Fruit fly (Drosophila melanogaster) whole organism, wandering third instar larva: ENCODE measurements around the gene MetRS-m.

Experiments
- Abd-B ChIP-seq: fragments of >200 bp; optimal IDR thresholded peaks from 2 replicates; lab custom pipeline; 2017; ENCODE audit warnings: missing biosample characterization, missing genetic modification characterization
- CG32264 ChIP-seq: fragments of 200-800 bp; sonication (Bioruptor generic); optimal IDR thresholded peaks from 2 replicates; lab custom pipeline; 2016; ENCODE audit warnings: missing biosample characterization, missing genetic modification characterization
- CG9705 ChIP-seq: fragments of 200-800 bp; sonication (Bioruptor generic); optimal IDR thresholded peaks from 2 replicates; lab custom pipeline; 2018; ENCODE audit warnings: missing biosample characterization, mild to moderate bottlenecking, missing genetic modification characterization
- CrebA ChIP-seq: fragments of 200-800 bp; sonication (Bioruptor generic); optimal IDR thresholded peaks from 2 replicates; lab custom pipeline; 2016; ENCODE audit warnings: missing biosample characterization, mild to moderate bottlenecking, missing genetic modification characterization, borderline replicate concordance
- Dfd ChIP-seq: fragments of >200 bp; optimal IDR thresholded peaks from 2 replicates; lab custom pipeline; 2017; ENCODE audit warnings: missing biosample characterization, missing genetic modification characterization
- Dif ChIP-seq: fragments of 200-275, 200-300 bp; sonication (Bioruptor generic); optimal IDR thresholded peaks from 2 replicates; lab custom pipeline; 2018; ENCODE audit warnings: missing biosample characterization, missing genetic modification characterization; ENCODE audit not compliant: partially characterized antibody
- GATAd ChIP-seq: sonication (Bioruptor generic); optimal IDR thresholded peaks from 2 replicates; lab custom pipeline; 2016; ENCODE audit warnings: missing biosample characterization, missing genetic modification characterization
- HLH106 ChIP-seq: fragments of 200-800 bp; optimal IDR thresholded peaks from 3 replicates; lab custom pipeline; 2019; ENCODE audit warnings: missing biosample characterization, mild to moderate bottlenecking, missing genetic modification characterization, moderate library complexity
- Hnf4 ChIP-seq: fragments of 200-800 bp; sonication (Bioruptor generic); optimal IDR thresholded peaks from 2 replicates; lab custom pipeline; 2016; ENCODE audit warnings: missing biosample characterization, mild to moderate bottlenecking, missing genetic modification characterization
- Hr78 ChIP-seq: fragments of >200 bp; optimal IDR thresholded peaks from 2 replicates; lab custom pipeline; 2017; ENCODE audit warnings: missing biosample characterization, missing genetic modification characterization
- Hr83 ChIP-seq: fragments of 200-300 bp; sonication (Bioruptor generic); optimal IDR thresholded peaks from 2 replicates; lab custom pipeline; 2016; ENCODE audit warnings: missing biosample characterization, mild to moderate bottlenecking, missing genetic modification characterization, moderate library complexity; ENCODE audit not compliant: poor library complexity, severe bottlenecking
- Jra ChIP-seq: sonication (Bioruptor generic); optimal IDR thresholded peaks from 2 replicates; lab custom pipeline; 2016; ENCODE audit warnings: missing biosample characterization, missing genetic modification characterization
- Mio ChIP-seq: sonication (Bioruptor generic); optimal IDR thresholded peaks from 2 replicates; lab custom pipeline; 2016; ENCODE audit warnings: missing biosample characterization, missing genetic modification characterization
- Myc ChIP-seq: fragments of >200 bp; optimal IDR thresholded peaks from 2 replicates; lab custom pipeline; 2017
- N ChIP-seq: fragments of >200 bp; optimal IDR thresholded peaks from 2 replicates; lab custom pipeline; 2018; ENCODE audit warnings: missing biosample characterization, missing external identifiers, missing genetic modification characterization
- OdsH ChIP-seq: fragments of 200-800 bp; sonication (Bioruptor generic); optimal IDR thresholded peaks from 2 replicates; lab custom pipeline; 2016; ENCODE audit warnings: missing biosample characterization, mild to moderate bottlenecking, missing genetic modification characterization
- Rel ChIP-seq, 2 experiments: fragments of 200-800 bp; sonication (Bioruptor generic) in 1 of 2; optimal IDR thresholded peaks; 2 replicates in 1 of 2; 3 replicates in 1 of 2; lab custom pipeline; 2016 to 2019; ENCODE audit warnings: mild to moderate bottlenecking in 2 of 2, missing biosample characterization in 2 of 2, missing genetic modification characterization in 2 of 2, moderate library complexity in 1 of 2
- Sp1 ChIP-seq: fragments of 200-800 bp; sonication (Bioruptor generic); optimal IDR thresholded peaks from 3 replicates; lab custom pipeline; 2019; ENCODE audit warnings: missing biosample characterization, mild to moderate bottlenecking, missing genetic modification characterization, moderate library complexity
- Vsx2 ChIP-seq: fragments of 200-300, 225-300 bp; sonication (Bioruptor generic); optimal IDR thresholded peaks from 2 replicates; lab custom pipeline; 2018; ENCODE audit warnings: missing biosample characterization, missing genetic modification characterization; ENCODE audit not compliant: partially characterized antibody
- br ChIP-seq: fragments of 200-800 bp; sonication (Bioruptor generic); optimal IDR thresholded peaks from 2 replicates; lab custom pipeline; 2016; ENCODE audit warnings: missing biosample characterization, missing genetic modification characterization
- brk ChIP-seq: fragments of 200-800 bp; sonication (Bioruptor generic); optimal IDR thresholded peaks from 2 replicates; lab custom pipeline; 2016; ENCODE audit warnings: missing biosample characterization, mild to moderate bottlenecking, missing genetic modification characterization
- dl ChIP-seq, 2 experiments: fragments of 175-275, 200-275 bp in 1 of 2; fragments of 200-275 bp in 1 of 2; sonication (Bioruptor generic); optimal IDR thresholded peaks; lab custom pipeline; 2018; ENCODE audit warnings: mild to moderate bottlenecking in 2 of 2, missing biosample characterization in 2 of 2, missing genetic modification characterization in 2 of 2, moderate library complexity in 2 of 2; ENCODE audit not compliant: partially characterized antibody in 2 of 2, insufficient read depth in 1 of 2
- dmrt93B ChIP-seq: fragments of 200-800 bp; sonication (Bioruptor generic); optimal IDR thresholded peaks from 2 replicates; lab custom pipeline; 2018; ENCODE audit warnings: missing biosample characterization, mild to moderate bottlenecking, missing genetic modification characterization
- dsf ChIP-seq: sonication (Bioruptor generic); optimal IDR thresholded peaks from 2 replicates; lab custom pipeline; 2016; ENCODE audit warnings: missing biosample characterization, missing genetic modification characterization, borderline replicate concordance
- ey ChIP-seq: fragments of 200-800 bp; sonication (Bioruptor generic); optimal IDR thresholded peaks from 2 replicates; lab custom pipeline; 2016; ENCODE audit warnings: missing biosample characterization, missing genetic modification characterization
- foxo ChIP-seq, 2 experiments: fragments of 200-800 bp; sonication (Bioruptor generic); optimal IDR thresholded peaks; 2 replicates in 1 of 2; 3 replicates in 1 of 2; lab custom pipeline; 2016 to 2017; ENCODE audit warnings: missing biosample characterization in 2 of 2, missing genetic modification characterization in 2 of 2
- fru ChIP-seq: fragments of 200-800 bp; sonication (Bioruptor generic); optimal IDR thresholded peaks from 3 replicates; lab custom pipeline; 2016; ENCODE audit warnings: missing biosample characterization, mild to moderate bottlenecking, missing genetic modification characterization
- h ChIP-seq: fragments of 200-800 bp; sonication (Bioruptor generic); optimal IDR thresholded peaks from 3 replicates; lab custom pipeline; 2016; ENCODE audit warnings: missing biosample characterization, mild to moderate bottlenecking, missing genetic modification characterization
- jim ChIP-seq: fragments of 175-275, 200-325 bp; sonication (Bioruptor generic); optimal IDR thresholded peaks from 2 replicates; lab custom pipeline; 2016; ENCODE audit warnings: missing biosample characterization, mild to moderate bottlenecking, missing genetic modification characterization
- lola ChIP-seq: fragments of >200 bp; optimal IDR thresholded peaks from 2 replicates; lab custom pipeline; 2017; ENCODE audit warnings: missing biosample characterization, missing genetic modification characterization
- pan ChIP-seq: fragments of >200 bp; optimal IDR thresholded peaks from 2 replicates; lab custom pipeline; 2017
- psq ChIP-seq: fragments of 200-800 bp; sonication (Bioruptor generic); optimal IDR thresholded peaks from 3 replicates; lab custom pipeline; 2017; ENCODE audit warnings: missing biosample characterization, mild to moderate bottlenecking, missing genetic modification characterization, moderate library complexity
- rgr ChIP-seq: fragments of 200-800 bp; sonication (Bioruptor generic); optimal IDR thresholded peaks from 3 replicates; lab custom pipeline; 2016; ENCODE audit warnings: missing biosample characterization, mild to moderate bottlenecking, missing genetic modification characterization
- sage ChIP-seq: fragments of 200-800 bp; sonication (Bioruptor generic); optimal IDR thresholded peaks from 2 replicates; lab custom pipeline; 2016; ENCODE audit warnings: missing biosample characterization, mild to moderate bottlenecking, missing genetic modification characterization
- sv ChIP-seq: fragments of 200-800 bp; sonication (Bioruptor generic); optimal IDR thresholded peaks from 3 replicates; lab custom pipeline; 2016; ENCODE audit warnings: missing biosample characterization, missing genetic modification characterization
- tai ChIP-seq: sonication (Bioruptor generic); optimal IDR thresholded peaks from 2 replicates; lab custom pipeline; 2016; ENCODE audit warnings: missing biosample characterization, missing genetic modification characterization
- usp ChIP-seq: fragments of >200 bp; optimal IDR thresholded peaks from 2 replicates; lab custom pipeline; 2017; ENCODE audit warnings: missing biosample characterization, missing genetic modification characterization
- woc ChIP-seq: sonication (Bioruptor generic); optimal IDR thresholded peaks from 2 replicates; lab custom pipeline; 2016; ENCODE audit warnings: missing biosample characterization, mild to moderate bottlenecking, missing genetic modification characterization

Gene MetRS-m

dm6 chr3R:14302128-14302527, 42.3 kb upstream of the MetRS-m start, which contains the start of gene IFT54:
Gene IFT54 (plus strand): TSS chr3R:14302428.
- TF ChIP-seq tai (GFP tag; lab: Kevin White, UChicago): no peak
- TF ChIP-seq rgr (GFP tag; lab: Kevin White, UChicago): no peak
- TF ChIP-seq Rel (GFP tag; optimal IDR thresholded peaks at IDR 0.05; lab: Kevin White, UChicago): no peak
- no peak for TF ChIP-seq Rel (tag; optimal IDR thresholded peaks at IDR 0.05; lab: Kevin White, UChicago)
- no peak for TF ChIP-seq sage
- TF ChIP-seq lola (GFP tag; lab: Kevin White, UChicago): no peak
- no peak for TF ChIP-seq woc (GFP tag; lab: Kevin White, UChicago)
- TF ChIP-seq pan (lab: Kevin White, UChicago): no peak
- no peak for TF ChIP-seq brk (GFP tag; lab: Kevin White, UChicago)
- TF ChIP-seq Hr78 (GFP tag; lab: Kevin White, UChicago): no peak
- TF ChIP-seq br (GFP tag; lab: Kevin White, UChicago): no peak
- TF ChIP-seq foxo (GFP tag; optimal IDR thresholded peaks at IDR 0.05; lab: Kevin White, UChicago): no peak
- TF ChIP-seq dl (GFP tag; optimal IDR thresholded peaks at IDR 0.05; lab: Kevin White, UChicago; ENCODE audit: insufficient read depth in 1 of 2, partially characterized antibody in 2 of 2): no peak
- no peak for TF ChIP-seq GATAd
- no peak for TF ChIP-seq Myc
- TF ChIP-seq h (GFP tag; lab: Kevin White, UChicago): no peak
- TF ChIP-seq OdsH: no peak
- no peak for TF ChIP-seq Abd-B (GFP tag; lab: Kevin White, UChicago)
- TF ChIP-seq usp: no peak

- TF ChIP-seq usp (no peak), Myc (no peak), Dfd (GFP tag; lab: Kevin White, UChicago) (no peak), CG9705 (GFP tag; lab: Kevin White, UChicago) (no peak), h (GFP tag; lab: Kevin White, UChicago) (no peak), woc (GFP tag; lab: Kevin White, UChicago) (no peak), Sp1 (no peak), sv (GFP tag; lab: Kevin White, UChicago) (no peak), Hnf4 (GFP tag; lab: Kevin White, UChicago) (no peak), brk (GFP tag; lab: Kevin White, UChicago) (no peak), ey (no peak), Rel (GFP tag; optimal IDR thresholded peaks at IDR 0.05; lab: Kevin White, UChicago) (no peak), Rel (tag; optimal IDR thresholded peaks at IDR 0.05; lab: Kevin White, UChicago) (no peak), dmrt93B (GFP tag; lab: Kevin White, UChicago) (no peak)
Observed at dm6 chr3R:14299891-14300290, 40.1 kb upstream of the MetRS-m start.

dm6 chr3R:14298078-14298896, 38.5 kb upstream of the MetRS-m start:
- no peak for TF ChIP-seq Myc
- no peak for TF ChIP-seq Jra (GFP tag; lab: Kevin White, UChicago)
- TF ChIP-seq Vsx2 (GFP tag; lab: Kevin White, UChicago): no peak
- no peak for TF ChIP-seq Hr78 (GFP tag; lab: Kevin White, UChicago)
- no peak for TF ChIP-seq HLH106 (tag; lab: Kevin White, UChicago)
- TF ChIP-seq h (GFP tag; lab: Kevin White, UChicago): peak; percentile 45
- no peak for TF ChIP-seq dl (GFP tag; optimal IDR thresholded peaks at IDR 0.05; lab: Kevin White, UChicago; ENCODE audit: insufficient read depth in 1 of 2, partially characterized antibody in 2 of 2)
- TF ChIP-seq jim (GFP tag; lab: Kevin White, UChicago): no peak
- no peak for TF ChIP-seq Hnf4 (GFP tag; lab: Kevin White, UChicago)
- no peak for TF ChIP-seq Rel (GFP tag; optimal IDR thresholded peaks at IDR 0.05; lab: Kevin White, UChicago)
- TF ChIP-seq Rel (tag; optimal IDR thresholded peaks at IDR 0.05; lab: Kevin White, UChicago): peak; percentile 47
- TF ChIP-seq brk (GFP tag; lab: Kevin White, UChicago): no peak
- no peak for TF ChIP-seq ey
- TF ChIP-seq woc (GFP tag; lab: Kevin White, UChicago): no peak
- no peak for TF ChIP-seq foxo (GFP tag; optimal IDR thresholded peaks at IDR 0.05; lab: Kevin White, UChicago)
- TF ChIP-seq CrebA (GFP tag; lab: Kevin White, UChicago): no peak
- no peak for TF ChIP-seq Dfd (GFP tag; lab: Kevin White, UChicago)
- no peak for TF ChIP-seq CG32264 (GFP tag; lab: Kevin White, UChicago)
- no peak for TF ChIP-seq Sp1
- no peak for TF ChIP-seq Abd-B (GFP tag; lab: Kevin White, UChicago)
- TF ChIP-seq lola (GFP tag; lab: Kevin White, UChicago): no peak
- no peak for TF ChIP-seq tai (GFP tag; lab: Kevin White, UChicago)
- no peak for TF ChIP-seq usp
- TF ChIP-seq psq (GFP tag; lab: Kevin White, UChicago): peak; percentile 30
- TF ChIP-seq GATAd: no peak
- no peak for TF ChIP-seq pan (lab: Kevin White, UChicago)
- no peak for TF ChIP-seq br (GFP tag; lab: Kevin White, UChicago)
- TF ChIP-seq OdsH: peak; percentile 33
- no peak for TF ChIP-seq dsf (GFP tag; lab: Kevin White, UChicago)
- no peak for TF ChIP-seq sage
- TF ChIP-seq fru (GFP tag; lab: Kevin White, UChicago): no peak
- no peak for TF ChIP-seq CG9705 (GFP tag; lab: Kevin White, UChicago)
- TF ChIP-seq dmrt93B (GFP tag; lab: Kevin White, UChicago): no peak
- TF ChIP-seq rgr (GFP tag; lab: Kevin White, UChicago): no peak
- peak; percentile 50 for TF ChIP-seq Hr83 (GFP tag; lab: Kevin White, UChicago)
- TF ChIP-seq N (GFP tag; lab: Kevin White, UChicago): peak; percentile 1
- no peak for TF ChIP-seq sv (GFP tag; lab: Kevin White, UChicago)
- TF ChIP-seq Dif: no peak
- TF ChIP-seq Mio (GFP tag; lab: Kevin White, UChicago): no peak
